Worm (Caenorhabditis elegans): Measurements from ENCODE around the gene gly-11.

DNA sequence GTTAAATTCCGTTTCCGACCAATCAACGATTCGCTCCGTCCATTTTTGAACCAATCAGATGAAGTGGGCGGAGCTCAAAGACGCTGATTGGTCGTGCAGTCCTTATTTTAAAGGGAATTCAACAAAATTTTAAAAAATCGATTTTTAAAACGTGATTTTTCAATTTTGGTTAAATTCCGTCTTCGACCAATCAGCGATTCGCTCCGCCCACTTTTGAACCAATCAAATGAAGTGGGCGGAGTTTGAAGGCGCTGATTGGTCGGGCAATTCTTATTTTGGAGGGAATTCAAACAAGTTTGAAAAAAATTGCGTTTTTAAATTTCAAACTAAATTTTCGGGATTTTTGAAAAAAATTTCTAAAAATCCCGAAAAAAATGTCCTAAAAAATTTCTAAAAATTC lies 23.5 kb downstream of the gly-11 start:
- TF ChIP-seq nhr-76 (tag; optimal IDR thresholded peaks at IDR 0.05): no peak
- TF ChIP-seq pag-3 (tag; optimal IDR thresholded peaks at IDR 0.05; ENCODE audit: borderline replicate concordance, insufficient read depth): no peak
- TF ChIP-seq nhr-12 (tag; optimal IDR thresholded peaks at IDR 0.05): no peak
- no peak for TF ChIP-seq nhr-237 (tag; optimal IDR thresholded peaks at IDR 0.05)
- TF ChIP-seq nhr-11 (tag; optimal IDR thresholded peaks at IDR 0.05): no peak
- TF ChIP-seq nhr-19 (GFP tag; conservative IDR thresholded peaks at IDR 0.05): no peak
- no peak for TF ChIP-seq xbp-1 (tag; optimal IDR thresholded peaks at IDR 0.05)
- TF ChIP-seq skn-1 (tag; optimal IDR thresholded peaks at IDR 0.05): no peak
- TF ChIP-seq lsy-2 (tag; optimal IDR thresholded peaks at IDR 0.05): no peak
- TF ChIP-seq nhr-28 (tag; optimal IDR thresholded peaks at IDR 0.05): no peak
- TF ChIP-seq lin-15B (tag; optimal IDR thresholded peaks at IDR 0.05): no peak

Measured in whole organism, L1 larva.